Worm (Caenorhabditis elegans) whole organism, L1 larva: ENCODE results near the gene pak-2.

Experiments
- F16B12.6 ChIP-seq: fragments of 150-350 bp; optimal IDR thresholded peaks from 2 replicates; lab custom pipeline; 2014; ENCODE audit warnings: missing biosample characterization, missing genetic modification characterization
- aha-1 ChIP-seq: fragments of 150-350 bp; optimal IDR thresholded peaks from 2 replicates; lab custom pipeline; 2014; ENCODE audit warnings: missing biosample characterization, missing genetic modification characterization
- alr-1 ChIP-seq: fragments of 200-800 bp; sonication (Bioruptor generic); optimal IDR thresholded peaks from 2 replicates; lab custom pipeline; 2018; ENCODE audit warnings: borderline replicate concordance, mild to moderate bottlenecking, missing genetic modification characterization, missing compliant biosample characterization
- blmp-1 ChIP-seq: fragments of 150-350 bp; optimal IDR thresholded peaks from 2 replicates; lab custom pipeline; 2014; ENCODE audit warnings: missing biosample characterization, missing genetic modification characterization
- ceh-82 ChIP-seq, 3 experiments: fragments of 150-350 bp in 1 of 3; sonication (generic microtip) in 2 of 3; optimal IDR thresholded peaks; 2 replicates each; lab custom pipeline; 2014 to 2017; ENCODE audit warnings: missing biosample characterization in 3 of 3, missing genetic modification characterization in 3 of 3
- ceh-88 ChIP-seq: fragments of 200-800 bp; sonication (Bioruptor generic); IDR thresholded peaks from 2 replicates; pipeline ENCODE4 v1.3.6; 2022; ENCODE audit warnings: missing genetic modification characterization, missing compliant biosample characterization
- dsc-1 ChIP-seq: sonication (generic microtip); optimal IDR thresholded peaks from 2 replicates; lab custom pipeline; 2016; ENCODE audit warnings: mild to moderate bottlenecking, missing genetic modification characterization, missing compliant biosample characterization
- efl-3 ChIP-seq: fragments of 200-800 bp; sonication (Bioruptor generic); optimal IDR thresholded peaks from 2 replicates; lab custom pipeline; 2018; ENCODE audit warnings: mild to moderate bottlenecking, missing genetic modification characterization, missing compliant biosample characterization
- egl-13 ChIP-seq: sonication (generic microtip); optimal IDR thresholded peaks from 2 replicates; lab custom pipeline; 2016; ENCODE audit warnings: missing genotype, missing genetic modification reagents, missing genetic modification characterization, missing compliant biosample characterization
- elt-2 ChIP-seq: sonication (generic microtip); optimal IDR thresholded peaks from 2 replicates; lab custom pipeline; 2016; ENCODE audit warnings: missing genetic modification characterization, mild to moderate bottlenecking, inconsistent platforms, missing compliant biosample characterization, missing genetic modification reagents
- elt-3 ChIP-seq, 6 experiments: fragments of 150-350 bp in 1 of 6; sonication (generic microtip); optimal IDR thresholded peaks; 2 replicates each; lab custom pipeline; 2017 to 2018; ENCODE audit warnings: missing biosample characterization in 6 of 6, missing genetic modification characterization in 6 of 6, inconsistent platforms in 1 of 6
- fkh-8 ChIP-seq: sonication (generic microtip); optimal IDR thresholded peaks from 2 replicates; lab custom pipeline; 2016; ENCODE audit warnings: mild to moderate bottlenecking, missing genetic modification characterization, missing compliant biosample characterization
- fos-1 ChIP-seq: fragments of 150-350 bp; optimal IDR thresholded peaks from 2 replicates; lab custom pipeline; 2014; ENCODE audit warnings: missing biosample characterization, missing genetic modification characterization
- grh-1 ChIP-seq: fragments of 200-800 bp; sonication (Bioruptor generic); IDR thresholded peaks from 2 replicates; pipeline ENCODE4 v1.3.6; 2022; ENCODE audit warnings: missing genetic modification reagents, missing genetic modification characterization, missing compliant biosample characterization
- hlh-17 ChIP-seq: fragments of 200-800 bp; sonication (Bioruptor generic); optimal IDR thresholded peaks from 2 replicates; lab custom pipeline; 2018; ENCODE audit warnings: missing genetic modification characterization, mild to moderate bottlenecking, missing compliant biosample characterization, moderate library complexity, borderline replicate concordance
- hpl-2 ChIP-seq: fragments of 150-350 bp; optimal IDR thresholded peaks from 2 replicates; lab custom pipeline; 2014; ENCODE audit warnings: missing biosample characterization, missing genetic modification reagents, missing genetic modification characterization
- irx-1 ChIP-seq: sonication (generic microtip); optimal IDR thresholded peaks from 2 replicates; lab custom pipeline; 2016; ENCODE audit warnings: missing genetic modification characterization, missing compliant biosample characterization
- jun-1 ChIP-seq: fragments of 150-350 bp; optimal IDR thresholded peaks from 2 replicates; lab custom pipeline; 2014; ENCODE audit warnings: missing biosample characterization, missing genetic modification reagents, missing genetic modification characterization
- lin-14 ChIP-seq: fragments of 200-800 bp; sonication (Bioruptor generic); optimal IDR thresholded peaks from 2 replicates; lab custom pipeline; 2018; ENCODE audit warnings: mild to moderate bottlenecking, missing genetic modification characterization, moderate library complexity, missing compliant biosample characterization
- lin-39 ChIP-seq: fragments of 150-350 bp; optimal IDR thresholded peaks from 2 replicates; lab custom pipeline; 2014; ENCODE audit warnings: missing biosample characterization, missing genetic modification reagents, missing genetic modification characterization
- lsy-2 ChIP-seq, 2 experiments: fragments of 150-350 bp; optimal IDR thresholded peaks; 2 replicates each; lab custom pipeline; 2014; ENCODE audit warnings: missing biosample characterization in 2 of 2, missing genetic modification characterization in 2 of 2
- mdl-1 ChIP-seq, 2 experiments: fragments of 150-350 bp; optimal IDR thresholded peaks; 2 replicates each; lab custom pipeline; 2014 to 2017; ENCODE audit warnings: missing biosample characterization in 2 of 2, missing genetic modification characterization in 2 of 2, inconsistent platforms in 1 of 2
- nhr-12 ChIP-seq: sonication (generic microtip); optimal IDR thresholded peaks from 2 replicates; lab custom pipeline; 2017; ENCODE audit warnings: missing biosample characterization, missing genetic modification characterization
- nhr-47 ChIP-seq: sonication (generic microtip); optimal IDR thresholded peaks from 2 replicates; lab custom pipeline; 2016; ENCODE audit warnings: mild to moderate bottlenecking, missing genetic modification characterization, moderate library complexity, missing compliant biosample characterization
- nhr-84 ChIP-seq: sonication (generic microtip); optimal IDR thresholded peaks from 2 replicates; lab custom pipeline; 2017; ENCODE audit warnings: missing biosample characterization, missing genetic modification characterization
- nhr-85 ChIP-seq: sonication (generic microtip); peaks from one replicate; lab custom pipeline; 2016; ENCODE audit warnings: missing genetic modification characterization, inconsistent platforms, missing compliant biosample characterization
- rnt-1 ChIP-seq: sonication (generic microtip); optimal IDR thresholded peaks from 2 replicates; lab custom pipeline; 2016; ENCODE audit warnings: mild to moderate bottlenecking, missing genetic modification characterization, moderate library complexity, missing compliant biosample characterization
- snpc-4 ChIP-seq: fragments of 150-350 bp; optimal IDR thresholded peaks from 2 replicates; lab custom pipeline; 2014; ENCODE audit warnings: missing biosample characterization, missing genetic modification characterization
- snu-23 ChIP-seq: sonication (generic microtip); optimal IDR thresholded peaks from 2 replicates; lab custom pipeline; 2016; ENCODE audit warnings: missing genetic modification characterization, missing compliant biosample characterization
- sptf-1 ChIP-seq: fragments of 150-350 bp; optimal IDR thresholded peaks from 2 replicates; lab custom pipeline; 2014; ENCODE audit warnings: missing biosample characterization, missing genetic modification characterization
- unc-130 ChIP-seq: fragments of 150-350 bp; optimal IDR thresholded peaks from 2 replicates; lab custom pipeline; 2017; ENCODE audit warnings: missing biosample characterization, missing genetic modification characterization, inconsistent platforms
- unc-30 ChIP-seq: sonication (generic microtip); optimal IDR thresholded peaks from 2 replicates; lab custom pipeline; 2017; ENCODE audit warnings: missing biosample characterization, missing genetic modification characterization
- unc-62 ChIP-seq: fragments of 150-350 bp; optimal IDR thresholded peaks from 2 replicates; lab custom pipeline; 2014; ENCODE audit warnings: missing biosample characterization, missing genetic modification reagents, missing genetic modification characterization
- unc-86 ChIP-seq: sonication (generic microtip); optimal IDR thresholded peaks from 2 replicates; lab custom pipeline; 2016; ENCODE audit warnings: missing genetic modification characterization, missing compliant biosample characterization
- zag-1 ChIP-seq: fragments of 150-350 bp; optimal IDR thresholded peaks from 2 replicates; lab custom pipeline; 2014; ENCODE audit warnings: missing biosample characterization, missing genetic modification characterization
- zip-4 ChIP-seq: fragments of 200-800 bp; sonication (Bioruptor generic); optimal IDR thresholded peaks from 2 replicates; lab custom pipeline; 2018; ENCODE audit warnings: mild to moderate bottlenecking, missing genetic modification characterization, moderate library complexity, missing compliant biosample characterization
- ztf-11 ChIP-seq, 2 experiments: sonication (generic microtip); optimal IDR thresholded peaks; 2 replicates each; lab custom pipeline; 2016 to 2017; ENCODE audit warnings: missing genetic modification characterization in 2 of 2, missing biosample characterization in 1 of 2, missing compliant biosample characterization in 1 of 2
- ztf-4 ChIP-seq: fragments of 150-350 bp; optimal IDR thresholded peaks from 2 replicates; lab custom pipeline; 2014; ENCODE audit warnings: missing biosample characterization, missing genetic modification characterization

pak-2 gene

ce11 chrV:11039379-11039954 is at the start of gene pak-2 (continued):
- TF ChIP-seq dsc-1 (tag; lab: Kevin White, UChicago) (peak; percentile 85), unc-62 (GFP tag; lab: Kevin White, UChicago) (no peak), rnt-1 (peak; percentile 88), hpl-2 (GFP tag; lab: Kevin White, UChicago) (peak; percentile 63), efl-3 (GFP tag; lab: Kevin White, UChicago) (no peak), nhr-47 (peak; percentile 90), F16B12.6 (tag; lab: Kevin White, UChicago) (no peak), hlh-17 (GFP tag; lab: Kevin White, UChicago) (no peak), sptf-1 (no peak), mdl-1 (tag; optimal IDR thresholded peaks at IDR 0.05; lab: Kevin White, UChicago) (peak in 1 of 2 experiments; percentile 18), fos-1 (tag; lab: Kevin White, UChicago) (peak; percentile 60), lin-39 (tag; lab: Kevin White, UChicago) (peak; percentile 37), nhr-12 (tag; lab: Kevin White, UChicago) (no peak), unc-86 (tag; lab: Kevin White, UChicago) (peak; percentile 73), nhr-84 (tag; lab: Kevin White, UChicago) (no peak), unc-30 (no peak), irx-1 (tag; lab: Kevin White, UChicago) (peak; percentile 62), alr-1 (no peak), snu-23 (GFP tag; lab: Kevin White, UChicago) (peak; percentile 91), aha-1 (tag; lab: Kevin White, UChicago) (no peak), jun-1 (no peak), ceh-82 (tag; optimal IDR thresholded peaks at IDR 0.05; lab: Kevin White, UChicago) (peak; percentile 32 to 64 (median 59)), unc-130 (peak; percentile 11), fkh-8 (tag; lab: Kevin White, UChicago) (peak; percentile 85), zip-4 (GFP tag; lab: Kevin White, UChicago) (no peak), egl-13 (peak; percentile 71), ztf-4 (tag; lab: Kevin White, UChicago) (no peak), ceh-88 (GFP tag; lab: Robert Waterston, UW) (peak; percentile 85), ztf-11 (tag; optimal IDR thresholded peaks at IDR 0.05; lab: Kevin White, UChicago) (peak in 1 of 2 experiments; percentile 88), snpc-4 (tag; lab: Kevin White, UChicago) (peak; percentile 37), grh-1 (GFP tag; lab: Robert Waterston, UW) (peak; percentile 31; the same call in 1 of the 2 replicates), elt-2 (tag; lab: Kevin White, UChicago) (peak; percentile 58)

- TF ChIP-seq lsy-2 (tag; optimal IDR thresholded peaks at IDR 0.05; lab: Kevin White, UChicago) (peak in 1 of 2 experiments; percentile 24), lin-14 (GFP tag; lab: Kevin White, UChicago) (peak; percentile 31), sptf-1 (no peak), blmp-1 (tag; lab: Kevin White, UChicago) (peak; percentile 49), grh-1 (GFP tag; lab: Robert Waterston, UW) (0 out of 2 replicates have a peak, but pooled peaks have one; percentile 22), fos-1 (tag; lab: Kevin White, UChicago) (no peak), nhr-85 (peak; percentile 96), ceh-82 (tag; optimal IDR thresholded peaks at IDR 0.05; lab: Kevin White, UChicago) (no peak), elt-3 (tag; optimal IDR thresholded peaks at IDR 0.05; lab: Kevin White, UChicago) (no peak), jun-1 (no peak), dsc-1 (tag; lab: Kevin White, UChicago) (no peak), zag-1 (tag; lab: Kevin White, UChicago) (no peak), rnt-1 (no peak), nhr-47 (no peak), lin-39 (tag; lab: Kevin White, UChicago) (no peak), unc-30 (no peak)
- TF ChIP-seq, all 84 proteins: peak for 5
Observed at ce11 chrV:11087519-11087998, 48.3 kb upstream of the pak-2 start, which contains the start of gene Y42A5A.1. Gene Y42A5A.1 (plus strand): TSS chrV:11087948.
